Worm (Caenorhabditis elegans): Measurements from ENCODE around the gene K10D11.5.

- TF ChIP-seq ama-1 (optimal IDR thresholded peaks at IDR 0.05) (no peak), hmg-4 (GFP tag; optimal IDR thresholded peaks at IDR 0.05) (no peak), hmbx-1 (tag; optimal IDR thresholded peaks at IDR 0.05) (no peak), flt-1 (GFP tag; IDR thresholded peaks at IDR 0.05) (no peak), tra-4 (tag; optimal IDR thresholded peaks at IDR 0.05) (no peak), scrt-1 (GFP tag; IDR thresholded peaks at IDR 0.05) (no peak), tbx-11 (GFP tag; IDR thresholded peaks at IDR 0.05) (no peak), ceh-36 (tag; optimal IDR thresholded peaks at IDR 0.05) (no peak), pes-1 (GFP tag; IDR thresholded peaks at IDR 0.05) (no peak)
Measured at ce11 chrIV:12972780-12973179, 18.9 kb downstream of the K10D11.5 start.
